Worm (Caenorhabditis elegans) whole organism, mixed stage, embryonic: ENCODE results near the gene cyy-1.
A peak's percentile ranks its signal among the peaks of the same experiment; 100 is the strongest.

Experiments
- M03D4.4 ChIP-seq: sonication (generic microtip); optimal IDR thresholded peaks from 2 replicates; lab custom pipeline; 2017; ENCODE audit warnings: mild to moderate bottlenecking, missing genetic modification characterization, missing compliant biosample characterization
- blmp-1 ChIP-seq: fragments of 150-350 bp; optimal IDR thresholded peaks from 2 replicates; lab custom pipeline; 2014; ENCODE audit warnings: missing biosample characterization, missing genetic modification characterization
- ceh-39 ChIP-seq: fragments of 150-350 bp; optimal IDR thresholded peaks from 2 replicates; lab custom pipeline; 2014; ENCODE audit warnings: missing biosample characterization, missing genetic modification characterization
- ceh-43 ChIP-seq: fragments of 200-800 bp; sonication (Bioruptor generic); optimal IDR thresholded peaks from 2 replicates; lab custom pipeline; 2018; ENCODE audit warnings: mild to moderate bottlenecking, missing genetic modification characterization, moderate library complexity, missing compliant biosample characterization
- ceh-83 ChIP-seq: fragments of 200-800 bp; sonication (Bioruptor generic); optimal IDR thresholded peaks from 2 replicates; lab custom pipeline; 2018; ENCODE audit warnings: mild to moderate bottlenecking, missing genetic modification characterization, missing compliant biosample characterization
- ces-1 ChIP-seq: fragments of 150-350 bp; optimal IDR thresholded peaks from 2 replicates; lab custom pipeline; 2014; ENCODE audit warnings: missing biosample characterization, missing genetic modification reagents, missing genetic modification characterization
- cnd-1 ChIP-seq: fragments of 200-800 bp; sonication (Bioruptor generic); optimal IDR thresholded peaks from 2 replicates; lab custom pipeline; 2018; ENCODE audit warnings: mild to moderate bottlenecking, missing genetic modification characterization, missing compliant biosample characterization
- drap-1 ChIP-seq: fragments of 200-800 bp; sonication (Bioruptor generic); optimal IDR thresholded peaks from 3 replicates; lab custom pipeline; 2018; ENCODE audit warnings: mild to moderate bottlenecking, missing genetic modification characterization, missing compliant biosample characterization
- elt-1 ChIP-seq: sonication (generic microtip); optimal IDR thresholded peaks from 2 replicates; lab custom pipeline; 2017; ENCODE audit warnings: missing genetic modification characterization, mild to moderate bottlenecking, missing compliant biosample characterization, antibody characterized with exemption, moderate library complexity, borderline replicate concordance; ENCODE audit not compliant: insufficient read depth
- flh-1 ChIP-seq: fragments of 200-800 bp; sonication (Bioruptor generic); optimal IDR thresholded peaks from 2 replicates; lab custom pipeline; 2018; ENCODE audit warnings: mild to moderate bottlenecking, missing genetic modification characterization, moderate library complexity, missing compliant biosample characterization
- ham-2 ChIP-seq: fragments of 200-800 bp; sonication (Bioruptor generic); optimal IDR thresholded peaks from 2 replicates; lab custom pipeline; 2018; ENCODE audit warnings: mild to moderate bottlenecking, missing genetic modification characterization, missing compliant biosample characterization
- hlh-1 ChIP-seq: fragments of 150-350 bp; optimal IDR thresholded peaks from 2 replicates; lab custom pipeline; 2014; ENCODE audit warnings: missing biosample characterization, missing genetic modification reagents, missing genetic modification characterization
- lin-13 ChIP-seq: fragments of 150-350 bp; optimal IDR thresholded peaks from 2 replicates; lab custom pipeline; 2014; ENCODE audit warnings: missing biosample characterization, missing genetic modification characterization
- lin-32 ChIP-seq: fragments of 200-800 bp; sonication (Bioruptor generic); optimal IDR thresholded peaks from 2 replicates; lab custom pipeline; 2018; ENCODE audit warnings: mild to moderate bottlenecking, missing genetic modification characterization, missing compliant biosample characterization
- lsy-2 ChIP-seq: fragments of 150-350 bp; optimal IDR thresholded peaks from 2 replicates; lab custom pipeline; 2014; ENCODE audit warnings: missing biosample characterization, missing genetic modification characterization
- mab-5 ChIP-seq: fragments of 150-350 bp; optimal IDR thresholded peaks from 2 replicates; lab custom pipeline; 2014; ENCODE audit warnings: missing biosample characterization, missing genetic modification characterization
- mep-1 ChIP-seq: fragments of 150-350 bp; optimal IDR thresholded peaks from 2 replicates; lab custom pipeline; 2017; ENCODE audit warnings: missing biosample characterization, missing genetic modification reagents, missing genetic modification characterization, inconsistent platforms
- mls-2 ChIP-seq: sonication (generic microtip); optimal IDR thresholded peaks from 2 replicates; lab custom pipeline; 2016; ENCODE audit warnings: mild to moderate bottlenecking, missing genetic modification characterization, moderate library complexity, missing compliant biosample characterization
- nhr-12 ChIP-seq: fragments of 150-350 bp; optimal IDR thresholded peaks from 2 replicates; lab custom pipeline; 2014; ENCODE audit warnings: missing biosample characterization, missing genetic modification characterization
- nhr-2 ChIP-seq: fragments of 150-350 bp; optimal IDR thresholded peaks from 2 replicates; lab custom pipeline; 2014; ENCODE audit warnings: missing biosample characterization, missing genetic modification characterization
- nhr-237 ChIP-seq: fragments of 150-350 bp; optimal IDR thresholded peaks from 2 replicates; lab custom pipeline; 2014; ENCODE audit warnings: missing biosample characterization, missing genetic modification characterization
- nhr-28 ChIP-seq: fragments of 150-350 bp; optimal IDR thresholded peaks from 2 replicates; lab custom pipeline; 2014; ENCODE audit warnings: missing biosample characterization, missing genetic modification characterization
- nhr-76 ChIP-seq: sonication (generic microtip); optimal IDR thresholded peaks from 2 replicates; lab custom pipeline; 2017; ENCODE audit warnings: missing biosample characterization, missing genetic modification characterization
- pha-4 ChIP-seq: fragments of 150-350 bp; optimal IDR thresholded peaks from 2 replicates; lab custom pipeline; 2018; ENCODE audit warnings: missing biosample characterization, missing genetic modification reagents, missing genetic modification characterization
- sem-2 ChIP-seq: fragments of 200-800 bp; sonication (Bioruptor generic); optimal IDR thresholded peaks from 2 replicates; lab custom pipeline; 2018; ENCODE audit warnings: mild to moderate bottlenecking, missing genetic modification characterization, missing compliant biosample characterization
- snpc-4 ChIP-seq: fragments of 150-350 bp; optimal IDR thresholded peaks from 2 replicates; lab custom pipeline; 2014; ENCODE audit warnings: missing biosample characterization, missing genetic modification characterization
- sptf-1 ChIP-seq: sonication (generic microtip); optimal IDR thresholded peaks from 2 replicates; lab custom pipeline; 2017; ENCODE audit warnings: mild to moderate bottlenecking, missing genetic modification characterization, moderate library complexity, missing compliant biosample characterization
- tbx-8 ChIP-seq: fragments of 200-800 bp; sonication (Bioruptor generic); optimal IDR thresholded peaks from 2 replicates; lab custom pipeline; 2018; ENCODE audit warnings: mild to moderate bottlenecking, missing genetic modification characterization, moderate library complexity, missing compliant biosample characterization
- unc-120 ChIP-seq: sonication (generic microtip); optimal IDR thresholded peaks from 2 replicates; lab custom pipeline; 2017; ENCODE audit warnings: missing genetic modification characterization, missing compliant biosample characterization; ENCODE audit not compliant: poor library complexity, severe bottlenecking
- unc-39 ChIP-seq: fragments of 150-350 bp; optimal IDR thresholded peaks from 2 replicates; lab custom pipeline; 2014; ENCODE audit warnings: missing biosample characterization, missing genetic modification characterization
- unc-62 ChIP-seq: fragments of 150-350 bp; optimal IDR thresholded peaks from 2 replicates; lab custom pipeline; 2014; ENCODE audit warnings: missing biosample characterization, missing genetic modification reagents, missing genetic modification characterization
- zip-8 ChIP-seq: fragments of 150-350 bp; optimal IDR thresholded peaks from 2 replicates; lab custom pipeline; 2014; ENCODE audit warnings: missing biosample characterization, missing genetic modification characterization

The cyy-1 gene

ce11 chrIII:8358213-8358672, 47.4 kb upstream of the cyy-1 start, which contains the start of the genes R05D3.8 and rfp-1:
TSS of gene R05D3.8 (minus strand) at chrIII:8358327.
TSS of gene rfp-1 (plus strand) at chrIII:8358622.
- no peak for TF ChIP-seq lin-32 (GFP tag; lab: Kevin White, UChicago)
- no peak for TF ChIP-seq zip-8 (tag; lab: Kevin White, UChicago)
- no peak for TF ChIP-seq snpc-4 (tag; lab: Kevin White, UChicago)
- no peak for TF ChIP-seq M03D4.4
- no peak for TF ChIP-seq cnd-1 (tag; lab: Kevin White, UChicago)
- TF ChIP-seq flh-1 (GFP tag; lab: Kevin White, UChicago), result no peak
- TF ChIP-seq lsy-2 (tag; lab: Kevin White, UChicago), result peak; percentile 96
- TF ChIP-seq mep-1 (tag; lab: Kevin White, UChicago), result peak; percentile 83
- TF ChIP-seq pha-4 (tag; lab: Kevin White, UChicago), result peak; percentile 51
- TF ChIP-seq mab-5 (tag; lab: Kevin White, UChicago), result no peak
- TF ChIP-seq nhr-28, result peak; percentile 13
- TF ChIP-seq ham-2 (GFP tag; lab: Kevin White, UChicago), result no peak
- no peak for TF ChIP-seq lin-13 (tag; lab: Kevin White, UChicago)
- no peak for TF ChIP-seq unc-39 (tag; lab: Kevin White, UChicago)
- peak; percentile 50 for TF ChIP-seq unc-120 (tag; lab: Kevin White, UChicago)
- TF ChIP-seq nhr-2, result peak; percentile 23
- TF ChIP-seq nhr-12 (tag; lab: Kevin White, UChicago), result peak; percentile 11
- no peak for TF ChIP-seq ceh-83 (GFP tag; lab: Kevin White, UChicago)
- no peak for TF ChIP-seq sptf-1
- TF ChIP-seq hlh-1 (tag; lab: Kevin White, UChicago), result peak; percentile 43
- no peak for TF ChIP-seq sem-2
- TF ChIP-seq elt-1, result no peak
- TF ChIP-seq nhr-237 (tag; lab: Kevin White, UChicago), result peak; percentile 75
- TF ChIP-seq ces-1 (GFP tag; lab: Kevin White, UChicago), result peak; percentile 65
- no peak for TF ChIP-seq drap-1 (GFP tag; lab: Kevin White, UChicago)
- no peak for TF ChIP-seq nhr-76
- peak; percentile 59 for TF ChIP-seq ceh-39 (tag; lab: Kevin White, UChicago)
- TF ChIP-seq ceh-43 (GFP tag; lab: Kevin White, UChicago), result no peak
- TF ChIP-seq unc-62 (GFP tag; lab: Kevin White, UChicago), result peak; percentile 51

- TF ChIP-seq unc-39 (tag; lab: Kevin White, UChicago) (no peak), elt-1 (no peak), nhr-12 (tag; lab: Kevin White, UChicago) (no peak), nhr-76 (no peak), ceh-43 (GFP tag; lab: Kevin White, UChicago) (no peak), pha-4 (tag; lab: Kevin White, UChicago) (no peak)
Measured at ce11 chrIII:8363253-8364061, 42.2 kb upstream of the cyy-1 start, which contains the start of gene R05D3.3. TSS of gene R05D3.3 (plus strand) at chrIII:8364011.

DNA sequence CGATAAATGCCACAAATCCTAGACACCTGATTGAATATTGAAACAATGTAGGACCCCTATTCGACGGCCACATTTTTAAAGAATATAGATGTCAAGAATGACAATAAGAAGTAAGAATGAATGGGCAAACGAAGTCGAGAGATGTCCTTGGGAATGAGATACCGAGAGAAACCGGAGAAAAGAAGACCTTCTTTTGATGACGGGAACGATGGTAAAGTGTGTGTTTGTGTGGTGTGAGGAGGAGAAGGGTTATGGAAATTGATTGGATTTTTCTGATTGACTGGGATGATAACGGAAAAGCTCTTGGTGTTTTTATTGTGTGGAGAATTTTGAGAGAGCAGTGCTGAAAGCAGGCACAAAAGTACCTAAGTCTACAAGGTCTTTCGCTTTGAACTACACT, 37.1 kb upstream of the cyy-1 start, which contains the start of gene R05D3.9:
TSS of gene R05D3.9 (minus strand) at position 101 of the 400 bp plus-strand sequence.
- TF ChIP-seq mls-2 (tag; lab: Kevin White, UChicago), result no peak
- TF ChIP-seq mab-5 (tag; lab: Kevin White, UChicago), result no peak
- TF ChIP-seq cnd-1 (tag; lab: Kevin White, UChicago), result no peak
- no peak for TF ChIP-seq ceh-39 (tag; lab: Kevin White, UChicago)
- no peak for TF ChIP-seq flh-1 (GFP tag; lab: Kevin White, UChicago)
- TF ChIP-seq M03D4.4, result no peak
- TF ChIP-seq unc-62 (GFP tag; lab: Kevin White, UChicago), result no peak
- TF ChIP-seq tbx-8 (GFP tag; lab: Kevin White, UChicago), result no peak
- TF ChIP-seq ceh-43 (GFP tag; lab: Kevin White, UChicago), result no peak
- no peak for TF ChIP-seq snpc-4 (tag; lab: Kevin White, UChicago)
- no peak for TF ChIP-seq nhr-28
- TF ChIP-seq nhr-76, result no peak
- TF ChIP-seq unc-120 (tag; lab: Kevin White, UChicago), result no peak
- no peak for TF ChIP-seq lin-32 (GFP tag; lab: Kevin White, UChicago)
- no peak for TF ChIP-seq drap-1 (GFP tag; lab: Kevin White, UChicago)
- TF ChIP-seq lsy-2 (tag; lab: Kevin White, UChicago), result no peak
- TF ChIP-seq blmp-1 (tag; lab: Kevin White, UChicago), result no peak
